Worm (Caenorhabditis elegans) whole organism, late embryonic: Measurements from ENCODE around the gene C45H4.18.

Source experiments
- F13H6.1 ChIP-seq: sonication (generic microtip); optimal IDR thresholded peaks from 2 replicates; lab custom pipeline; 2016; ENCODE audit warnings: missing genetic modification characterization, missing compliant biosample characterization
- K02D7.2 ChIP-seq: sonication (generic microtip); optimal IDR thresholded peaks from 2 replicates; lab custom pipeline; 2017; ENCODE audit warnings: mild to moderate bottlenecking, missing genetic modification characterization, missing compliant biosample characterization
- Y22D7AL.16 ChIP-seq: sonication (generic microtip); optimal IDR thresholded peaks from 2 replicates; lab custom pipeline; 2016; ENCODE audit warnings: missing genetic modification characterization, missing compliant biosample characterization
- ceh-19 ChIP-seq: fragments of 200-800 bp; sonication (Bioruptor generic); optimal IDR thresholded peaks from 2 replicates; lab custom pipeline; 2018; ENCODE audit warnings: mild to moderate bottlenecking, missing genetic modification characterization, missing compliant biosample characterization
- ceh-22 ChIP-seq: sonication (generic microtip); optimal IDR thresholded peaks from 2 replicates; lab custom pipeline; 2017; ENCODE audit warnings: missing biosample characterization, missing genetic modification characterization
- ceh-30 ChIP-seq: fragments of 150-350 bp; optimal IDR thresholded peaks from 2 replicates; lab custom pipeline; 2014; ENCODE audit warnings: missing biosample characterization, missing genetic modification characterization
- ceh-31 ChIP-seq: sonication (generic microtip); optimal IDR thresholded peaks from 2 replicates; lab custom pipeline; 2016; ENCODE audit warnings: missing genetic modification characterization, missing compliant biosample characterization
- ceh-45 ChIP-seq: fragments of 200-800 bp; sonication (Bioruptor generic); IDR thresholded peaks from 2 replicates; pipeline ENCODE4 v1.3.6; 2022; ENCODE audit warnings: missing genetic modification reagents, missing genetic modification characterization, missing compliant biosample characterization
- ceh-48 ChIP-seq: sonication (generic microtip); optimal IDR thresholded peaks from 2 replicates; lab custom pipeline; 2016; ENCODE audit warnings: missing genetic modification characterization, inconsistent platforms, missing compliant biosample characterization
- ceh-6 ChIP-seq: fragments of 200-800 bp; sonication (Bioruptor generic); optimal IDR thresholded peaks from 2 replicates; lab custom pipeline; 2018; ENCODE audit warnings: mild to moderate bottlenecking, missing genetic modification characterization, missing compliant biosample characterization
- ceh-9 ChIP-seq: sonication (generic microtip); optimal IDR thresholded peaks from 2 replicates; lab custom pipeline; 2016; ENCODE audit warnings: mild to moderate bottlenecking, missing genetic modification characterization, inconsistent platforms, missing compliant biosample characterization
- dve-1 ChIP-seq: sonication (generic microtip); optimal IDR thresholded peaks from 2 replicates; lab custom pipeline; 2017; ENCODE audit warnings: antibody characterized with exemption, mild to moderate bottlenecking, missing genetic modification characterization, missing compliant biosample characterization
- elt-4 ChIP-seq: sonication (generic microtip); optimal IDR thresholded peaks from 2 replicates; lab custom pipeline; 2016; ENCODE audit warnings: missing genetic modification characterization, missing compliant biosample characterization
- ets-4 ChIP-seq: sonication (generic microtip); optimal IDR thresholded peaks from 2 replicates; lab custom pipeline; 2016; ENCODE audit warnings: missing genetic modification characterization, missing compliant biosample characterization
- eyg-1 ChIP-seq: sonication (generic microtip); optimal IDR thresholded peaks from 2 replicates; lab custom pipeline; 2016; ENCODE audit warnings: missing genotype, missing genetic modification characterization, missing compliant biosample characterization
- fax-1 ChIP-seq: sonication (generic microtip); optimal IDR thresholded peaks from 2 replicates; lab custom pipeline; 2016; ENCODE audit warnings: missing genotype, missing genetic modification characterization, missing compliant biosample characterization
- fkh-10 ChIP-seq: fragments of 150-350 bp; optimal IDR thresholded peaks from 2 replicates; lab custom pipeline; 2014; ENCODE audit warnings: missing biosample characterization, missing genetic modification reagents, missing genetic modification characterization
- gmeb-2 ChIP-seq: sonication (generic microtip); optimal IDR thresholded peaks from 2 replicates; lab custom pipeline; 2016; ENCODE audit warnings: missing genetic modification characterization, inconsistent platforms, missing compliant biosample characterization
- hlh-13 ChIP-seq: fragments of 200-800 bp; sonication (Bioruptor generic); optimal IDR thresholded peaks from 2 replicates; lab custom pipeline; 2018; ENCODE audit warnings: mild to moderate bottlenecking, missing genetic modification characterization, missing compliant biosample characterization
- hlh-8 ChIP-seq: sonication (generic microtip); optimal IDR thresholded peaks from 2 replicates; lab custom pipeline; 2016; ENCODE audit warnings: missing genotype, missing genetic modification characterization, missing compliant biosample characterization
- lim-6 ChIP-seq: sonication (generic microtip); optimal IDR thresholded peaks from 2 replicates; lab custom pipeline; 2016; ENCODE audit warnings: missing genetic modification characterization, missing compliant biosample characterization
- lin-11 ChIP-seq: fragments of 200-800 bp; sonication (Bioruptor generic); optimal IDR thresholded peaks from 2 replicates; lab custom pipeline; 2018; ENCODE audit warnings: mild to moderate bottlenecking, missing genetic modification characterization, missing compliant biosample characterization
- mec-3 ChIP-seq: sonication (generic microtip); optimal IDR thresholded peaks from 2 replicates; lab custom pipeline; 2016; ENCODE audit warnings: borderline replicate concordance, missing genetic modification characterization, missing compliant biosample characterization
- nfya-1 ChIP-seq: sonication (generic microtip); optimal IDR thresholded peaks from 2 replicates; lab custom pipeline; 2017; ENCODE audit warnings: missing genetic modification characterization, mild to moderate bottlenecking, missing compliant biosample characterization, antibody characterized with exemption, moderate library complexity
- npax-4 ChIP-seq: sonication (generic microtip); optimal IDR thresholded peaks from 2 replicates; lab custom pipeline; 2016; ENCODE audit warnings: missing genetic modification characterization, missing compliant biosample characterization
- pax-1 ChIP-seq: fragments of 150-350 bp; optimal IDR thresholded peaks from 2 replicates; lab custom pipeline; 2014; ENCODE audit warnings: missing biosample characterization, missing genetic modification characterization
- pha-2 ChIP-seq: sonication (generic microtip); optimal IDR thresholded peaks from 2 replicates; lab custom pipeline; 2017; ENCODE audit warnings: mild to moderate bottlenecking, missing genetic modification characterization, missing compliant biosample characterization
- pha-4 ChIP-seq: fragments of 150-350 bp; optimal IDR thresholded peaks from 2 replicates; lab custom pipeline; 2018; ENCODE audit warnings: missing biosample characterization, missing genetic modification reagents, missing genetic modification characterization
- pqm-1 ChIP-seq: sonication (generic microtip); optimal IDR thresholded peaks from 2 replicates; lab custom pipeline; 2016; ENCODE audit warnings: missing genetic modification characterization, missing compliant biosample characterization
- pros-1 ChIP-seq: fragments of 150-350 bp; optimal IDR thresholded peaks from 2 replicates; lab custom pipeline; 2014; ENCODE audit warnings: missing biosample characterization, missing genetic modification reagents, missing genetic modification characterization
- sdc-2 ChIP-seq: sonication (generic microtip); optimal IDR thresholded peaks from 2 replicates; lab custom pipeline; 2016; ENCODE audit warnings: missing genotype, missing genetic modification characterization, missing compliant biosample characterization
- sox-2 ChIP-seq: fragments of 200-800 bp; sonication (Bioruptor generic); IDR thresholded peaks from 2 replicates; pipeline ENCODE4 v1.3.6; 2022; ENCODE audit warnings: missing genetic modification reagents, missing genetic modification characterization, missing compliant biosample characterization
- sox-4 ChIP-seq: sonication (generic microtip); optimal IDR thresholded peaks from 2 replicates; lab custom pipeline; 2017; ENCODE audit warnings: mild to moderate bottlenecking, missing genetic modification characterization, inconsistent platforms, missing compliant biosample characterization
- syd-9 ChIP-seq: sonication (generic microtip); optimal IDR thresholded peaks from 2 replicates; lab custom pipeline; 2016; ENCODE audit warnings: mild to moderate bottlenecking, missing genetic modification characterization, moderate library complexity, missing compliant biosample characterization
- tbx-2 ChIP-seq: sonication (generic microtip); optimal IDR thresholded peaks from 2 replicates; lab custom pipeline; 2016; ENCODE audit warnings: missing genetic modification characterization, missing compliant biosample characterization
- tbx-7 ChIP-seq: sonication (generic microtip); optimal IDR thresholded peaks from 2 replicates; lab custom pipeline; 2016; ENCODE audit warnings: missing genotype, missing genetic modification characterization, missing compliant biosample characterization
- ttx-3 ChIP-seq: sonication (generic microtip); optimal IDR thresholded peaks from 2 replicates; lab custom pipeline; 2016; ENCODE audit warnings: missing genetic modification reagents, missing genetic modification characterization, missing compliant biosample characterization
- unc-3 ChIP-seq, 2 experiments: fragments of 200-800 bp in 1 of 2; sonication (Bioruptor generic) in 1 of 2; sonication (generic microtip) in 1 of 2; conservative IDR thresholded peaks in 1 of 2; optimal IDR thresholded peaks in 1 of 2; 2 replicates each; pipeline versions ENCODE4 v1.3.6 to Lab custom; 2016 to 2022; ENCODE audit warnings: missing compliant biosample characterization in 2 of 2, missing genetic modification characterization in 2 of 2, missing genetic modification reagents in 1 of 2
- unc-42 ChIP-seq: sonication (generic microtip); optimal IDR thresholded peaks from 2 replicates; lab custom pipeline; 2016; ENCODE audit warnings: missing genotype, missing genetic modification characterization, missing compliant biosample characterization
- ztf-16 ChIP-seq: sonication (generic microtip); optimal IDR thresholded peaks from 2 replicates; lab custom pipeline; 2017; ENCODE audit warnings: missing genetic modification characterization, missing compliant biosample characterization

Gene C45H4.18

DNA sequence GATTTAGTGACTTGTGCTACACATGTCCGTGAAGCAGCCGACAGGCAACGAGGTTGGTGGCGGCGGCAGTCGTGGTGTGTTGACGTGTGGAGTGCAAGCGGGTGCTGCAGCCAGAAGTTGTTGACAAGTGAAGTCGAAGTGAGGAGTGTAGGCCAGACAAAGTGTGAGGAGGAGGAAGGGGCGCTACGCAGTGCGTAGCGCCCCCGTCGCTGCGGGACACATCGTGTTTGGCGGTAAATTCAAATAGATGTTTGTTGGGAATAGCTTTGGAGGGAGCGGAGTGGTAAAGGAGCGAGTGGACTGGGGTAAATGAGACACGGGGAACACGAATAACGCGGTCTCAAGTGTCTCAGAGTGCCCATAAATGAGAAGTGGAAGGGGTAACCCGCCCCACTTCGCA, 10.1 kb downstream of the C45H4.18 start:
- no peak for TF ChIP-seq syd-9
- peak; percentile 5 for TF ChIP-seq elt-4 (tag; lab: Kevin White, UChicago)

DNA sequence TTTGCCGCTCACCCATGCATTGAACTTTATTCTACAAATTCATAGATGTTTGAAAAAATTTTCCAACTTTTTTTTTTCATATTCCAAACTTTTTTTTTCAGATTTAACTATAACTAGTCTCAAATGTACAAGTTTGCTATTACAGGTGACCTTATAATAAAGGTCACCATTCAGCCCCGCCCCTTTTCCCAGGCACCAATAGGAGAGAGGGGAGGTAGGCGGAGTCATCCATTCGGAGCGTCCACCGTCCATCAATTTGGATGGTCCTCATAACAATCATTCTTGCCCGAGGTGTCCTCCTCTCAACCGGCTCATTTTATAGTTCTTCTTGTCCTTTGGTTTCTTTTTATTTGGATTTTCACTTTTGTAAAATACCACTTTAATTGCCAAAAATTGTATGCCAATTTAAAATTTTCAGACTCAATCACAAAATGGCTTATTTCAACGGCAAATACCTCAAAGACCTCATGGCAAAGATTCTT, 12.6 kb downstream of the C45H4.18 start, which contains the start of gene Y5H2B.3:
TSS of gene Y5H2B.3 (plus strand) at position 432 of the 482 bp plus-strand sequence.
- peak; percentile 60 for TF ChIP-seq nfya-1
- TF ChIP-seq sdc-2 (tag; lab: Kevin White, UChicago), result no peak

DNA sequence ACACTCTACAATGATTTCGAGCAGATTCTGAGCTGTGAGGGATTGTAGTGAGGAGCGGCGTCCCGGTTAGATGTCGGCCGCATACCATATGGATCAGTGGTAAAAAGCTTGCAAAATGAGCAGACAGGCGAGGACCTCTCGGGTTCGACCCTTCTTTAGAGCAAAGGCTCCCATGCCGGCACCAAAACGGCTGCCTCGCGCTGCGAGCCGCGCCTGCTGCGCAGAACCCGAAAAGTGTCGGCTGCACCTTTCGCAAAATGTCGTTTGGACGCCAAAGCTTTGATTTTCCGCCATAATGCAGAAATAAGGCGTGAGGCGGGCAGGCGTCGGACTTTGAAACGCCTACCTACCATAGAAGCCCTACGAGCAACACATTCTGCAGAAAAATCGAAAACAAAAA, 15.0 kb downstream of the C45H4.18 start:
- TF ChIP-seq eyg-1 (tag; lab: Kevin White, UChicago) (no peak), ceh-31 (no peak), npax-4 (no peak), tbx-2 (tag; lab: Kevin White, UChicago) (no peak), K02D7.2 (tag; lab: Kevin White, UChicago) (no peak), gmeb-2 (tag; lab: Kevin White, UChicago) (no peak), lim-6 (tag; lab: Kevin White, UChicago) (no peak), ceh-9 (tag; lab: Kevin White, UChicago) (no peak), pqm-1 (tag; lab: Kevin White, UChicago) (no peak), lin-11 (no peak), ttx-3 (tag; lab: Kevin White, UChicago) (no peak), ets-4 (tag; lab: Kevin White, UChicago) (no peak), mec-3 (tag; lab: Kevin White, UChicago) (no peak), fkh-10 (GFP tag; lab: Kevin White, UChicago) (no peak), fax-1 (tag; lab: Kevin White, UChicago) (no peak), pha-4 (tag; lab: Kevin White, UChicago) (no peak), F13H6.1 (tag; lab: Kevin White, UChicago) (no peak)

DNA sequence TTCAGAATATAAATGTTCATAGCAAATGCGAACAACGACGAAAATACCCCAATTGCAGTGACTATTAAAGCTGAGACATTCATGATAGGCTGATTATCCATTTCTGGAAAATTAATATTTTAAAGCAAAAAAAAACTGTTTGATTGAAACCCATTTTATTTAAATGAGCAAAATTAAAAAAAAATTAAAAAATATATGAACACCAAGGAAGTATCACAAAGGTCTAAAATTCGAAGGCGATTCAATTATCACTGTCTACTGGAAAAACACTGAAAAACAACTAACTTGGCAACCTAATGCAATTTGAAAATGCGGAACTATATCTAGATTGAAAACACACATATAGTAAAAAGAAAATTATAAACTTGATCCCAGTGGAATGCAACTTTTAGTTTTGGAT, 15.8 kb downstream of the C45H4.18 start, which contains the start of gene srbc-42:
TSS of gene srbc-42 (minus strand) at position 101 of the 400 bp plus-strand sequence.
- TF ChIP-seq ztf-16 (tag; lab: Kevin White, UChicago), result no peak
- TF ChIP-seq pha-4 (tag; lab: Kevin White, UChicago), result no peak
- no peak for TF ChIP-seq lim-6 (tag; lab: Kevin White, UChicago)
- no peak for TF ChIP-seq pax-1 (tag; lab: Kevin White, UChicago)
- TF ChIP-seq pha-2 (tag; lab: Kevin White, UChicago), result no peak
- no peak for TF ChIP-seq pros-1 (tag; lab: Kevin White, UChicago)
- TF ChIP-seq tbx-7 (tag; lab: Kevin White, UChicago), result no peak
- no peak for TF ChIP-seq sox-4 (tag; lab: Kevin White, UChicago)
- TF ChIP-seq unc-42 (tag; lab: Kevin White, UChicago), result no peak
- no peak for TF ChIP-seq hlh-8 (tag; lab: Kevin White, UChicago)
- TF ChIP-seq sox-2 (GFP tag; lab: Robert Waterston, UW), result no peak
- TF ChIP-seq ceh-45 (GFP tag; lab: Robert Waterston, UW), result no peak
- no peak for TF ChIP-seq ceh-6
- no peak for TF ChIP-seq fax-1 (tag; lab: Kevin White, UChicago)
- TF ChIP-seq elt-4 (tag; lab: Kevin White, UChicago), result no peak
- no peak for TF ChIP-seq ceh-30 (tag; lab: Kevin White, UChicago)
- TF ChIP-seq F13H6.1 (tag; lab: Kevin White, UChicago), result no peak
- TF ChIP-seq ets-4 (tag; lab: Kevin White, UChicago), result no peak

- TF ChIP-seq ttx-3 (tag; lab: Kevin White, UChicago), result no peak
- no peak for TF ChIP-seq ceh-48 (tag; lab: Kevin White, UChicago)
- TF ChIP-seq unc-3 (GFP tag; conservative IDR thresholded peaks at IDR 0.05; lab: Robert Waterston, UW), result no peak
- TF ChIP-seq unc-3 (tag; optimal IDR thresholded peaks at IDR 0.05; lab: Kevin White, UChicago), result no peak
- no peak for TF ChIP-seq dve-1 (tag; lab: Kevin White, UChicago)
- no peak for TF ChIP-seq pha-4 (tag; lab: Kevin White, UChicago)
- no peak for TF ChIP-seq hlh-13 (GFP tag; lab: Kevin White, UChicago)
- no peak for TF ChIP-seq ceh-22 (tag; lab: Kevin White, UChicago)
- no peak for TF ChIP-seq ceh-19
- TF ChIP-seq Y22D7AL.16 (tag; lab: Kevin White, UChicago), result no peak
These were observed 16.8 kb downstream of the C45H4.18 start, which contains the start of gene nhr-13 for ce11 chrV:2192117-2192516. TSS of gene nhr-13 (plus strand) at chrV:2192485.
